Fruit fly (Drosophila melanogaster) whole organism, adult: ENCODE data around the gene Dpy-30L1.

ENCODE experiments used
- CG12768 ChIP-seq: fragments of 200-800 bp; sonication (Bioruptor generic); optimal IDR thresholded peaks from 2 replicates; lab custom pipeline; 2017; ENCODE audit warnings: missing biosample characterization, missing genetic modification characterization, mild to moderate bottlenecking, moderate library complexity, missing genetic modification reagents
- CG7101 ChIP-seq: fragments of 200-800 bp; sonication (Bioruptor generic); optimal IDR thresholded peaks from 2 replicates; lab custom pipeline; 2018; ENCODE audit warnings: missing biosample characterization, mild to moderate bottlenecking, missing genetic modification characterization, moderate library complexity
- pad ChIP-seq: fragments of 200-800 bp; sonication (Bioruptor generic); optimal IDR thresholded peaks from 3 replicates; lab custom pipeline; 2017; ENCODE audit warnings: missing biosample characterization, missing genetic modification characterization, mild to moderate bottlenecking, moderate library complexity, missing genetic modification reagents

DNA sequence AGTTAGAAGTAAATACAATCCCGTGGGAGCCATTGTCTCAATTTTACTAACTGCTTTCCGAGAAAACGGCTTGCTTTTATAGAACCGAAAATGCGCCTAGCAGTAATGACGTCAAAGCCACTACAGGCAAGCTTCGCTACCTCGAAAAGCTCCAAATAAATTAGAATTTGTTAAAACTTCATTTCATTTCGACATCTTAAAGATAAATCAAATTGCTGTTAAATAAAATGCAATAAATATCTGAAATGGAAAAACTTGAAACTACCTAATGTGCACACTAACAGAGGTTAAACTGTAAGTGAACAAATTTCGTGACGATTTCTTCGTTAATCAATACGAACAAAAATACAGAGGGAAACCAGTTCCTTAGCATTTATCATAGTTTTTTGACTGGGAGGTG lies 34.5 kb upstream of the Dpy-30L1 start, which contains the start of gene CG7300:
- TF ChIP-seq CG7101 (tag; lab: Kevin White, UChicago) (no peak), pad (GFP tag; lab: Kevin White, UChicago) (no peak), CG12768 (GFP tag; lab: Kevin White, UChicago) (no peak)
